Worm (Caenorhabditis elegans) whole organism, midembryonic: ENCODE measurements around the gene F59G1.8.

Experiments used
- T22C8.4 ChIP-seq: fragments of 200-800 bp; sonication (Bioruptor generic); IDR thresholded peaks from 2 replicates; pipeline ENCODE4 v1.3.6; 2022; ENCODE audit warnings: missing genetic modification characterization, missing compliant biosample characterization
- cog-1 ChIP-seq: sonication (generic microtip); optimal IDR thresholded peaks from 2 replicates; lab custom pipeline; 2016; ENCODE audit warnings: missing genetic modification characterization, missing compliant biosample characterization
- flt-1 ChIP-seq: fragments of 200-800 bp; sonication (Bioruptor generic); IDR thresholded peaks from 2 replicates; pipeline ENCODE4 v1.3.6; 2022; ENCODE audit warnings: missing genetic modification characterization, missing compliant biosample characterization
- klf-2 ChIP-seq: fragments of 200-800 bp; sonication (Bioruptor generic); conservative IDR thresholded peaks from 2 replicates; pipeline ENCODE4 v1.3.6; 2022; ENCODE audit warnings: missing genetic modification reagents, missing genetic modification characterization, missing compliant biosample characterization
- med-1 ChIP-seq: sonication (generic microtip); optimal IDR thresholded peaks from 2 replicates; lab custom pipeline; 2017; ENCODE audit warnings: missing genetic modification characterization, mild to moderate bottlenecking, missing compliant biosample characterization, antibody characterized with exemption, missing genetic modification reagents; ENCODE audit not compliant: insufficient read depth
- ref-1 ChIP-seq: fragments of 200-800 bp; sonication (Bioruptor generic); conservative IDR thresholded peaks from 2 replicates; pipeline ENCODE4 v1.3.6; 2022; ENCODE audit warnings: missing genetic modification reagents, missing genetic modification characterization, missing compliant biosample characterization
- tab-1 ChIP-seq: fragments of 200-800 bp; sonication (Bioruptor generic); IDR thresholded peaks from 2 replicates; pipeline ENCODE4 v1.3.6; 2022; ENCODE audit warnings: missing genetic modification characterization, missing compliant biosample characterization
- ztf-23 ChIP-seq: fragments of 200-800 bp; sonication (Bioruptor generic); IDR thresholded peaks from 2 replicates; pipeline ENCODE4 v1.3.6; 2022; ENCODE audit warnings: missing genetic modification reagents, missing genetic modification characterization, missing compliant biosample characterization
- ztf-29 ChIP-seq: fragments of 200-800 bp; sonication (Bioruptor generic); IDR thresholded peaks from 2 replicates; pipeline ENCODE4 v1.3.6; 2022; ENCODE audit warnings: missing genetic modification reagents, missing genetic modification characterization, missing compliant biosample characterization

DNA sequence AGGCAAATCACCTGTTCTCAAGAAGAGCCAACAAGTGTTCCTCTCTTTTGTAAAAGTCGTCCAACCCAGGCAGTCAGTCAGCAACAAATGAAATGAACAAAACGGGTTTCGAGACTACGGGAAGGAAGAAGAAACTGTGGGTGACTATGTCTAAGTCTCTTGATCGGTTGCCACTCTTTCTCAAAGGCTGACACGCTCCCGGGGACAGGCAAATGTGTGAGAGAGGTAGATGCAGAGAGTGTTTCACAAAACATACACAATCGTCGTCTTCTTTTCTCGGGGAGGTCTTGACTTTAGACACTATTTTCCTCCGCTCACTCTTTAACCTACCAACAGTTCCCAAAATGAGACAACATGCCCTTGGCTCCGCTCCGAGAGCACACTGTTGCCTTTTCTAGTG, 24.7 kb downstream of the F59G1.8 start:
- no peak for TF ChIP-seq klf-2 (GFP tag; lab: Robert Waterston, UW)
- no peak for TF ChIP-seq flt-1 (GFP tag; lab: Robert Waterston, UW)
- no peak for TF ChIP-seq tab-1
- TF ChIP-seq ztf-23 (GFP tag; lab: Robert Waterston, UW) = no peak
- TF ChIP-seq T22C8.4 (GFP tag; lab: Robert Waterston, UW) = no peak
- no peak for TF ChIP-seq ztf-29
- no peak for TF ChIP-seq ref-1
- TF ChIP-seq cog-1 (tag; lab: Kevin White, UChicago) = no peak
- TF ChIP-seq med-1 (GFP tag; lab: Kevin White, UChicago) = no peak
